Worm (Caenorhabditis elegans) whole organism, young adult: ENCODE measurements around the gene Y50E8A.5.

Source experiments
- bed-2 ChIP-seq: fragments of 200-800 bp; sonication (Bioruptor generic); IDR thresholded peaks from 2 replicates; pipeline ENCODE4 v1.3.6; 2022; ENCODE audit warnings: missing genetic modification reagents, missing genetic modification characterization, missing compliant biosample characterization
- efl-1 ChIP-seq: fragments of 150-350 bp; optimal IDR thresholded peaks from 2 replicates; lab custom pipeline; 2014; ENCODE audit warnings: missing biosample characterization, missing genetic modification reagents, missing genetic modification characterization
- mxl-1 ChIP-seq: sonication (generic microtip); optimal IDR thresholded peaks from 2 replicates; lab custom pipeline; 2016; ENCODE audit warnings: missing genetic modification characterization, missing compliant biosample characterization
- pha-4 ChIP-seq: fragments of 150-350 bp; sonication (generic microtip); optimal IDR thresholded peaks from 2 replicates; lab custom pipeline; 2014; ENCODE audit warnings: missing biosample characterization, missing genetic modification reagents, missing genetic modification characterization
- snpc-4 ChIP-seq, 5 experiments: fragments of 150-350 bp in 1 of 5; sonication (generic microtip) in 4 of 5; optimal IDR thresholded peaks; 2 replicates each; lab custom pipeline; 2014 to 2018; ENCODE audit warnings: missing genetic modification characterization in 5 of 5, missing biosample characterization in 3 of 5, antibody characterized with exemption in 2 of 5, mild to moderate bottlenecking in 2 of 5, missing compliant biosample characterization in 2 of 5, missing genotype in 2 of 5, moderate library complexity in 2 of 5, missing genetic modification reagents in 1 of 5
- ztf-28 ChIP-seq: fragments of 200-800 bp; sonication (Bioruptor generic); IDR thresholded peaks from 2 replicates; pipeline ENCODE4 v1.3.6; 2022; ENCODE audit warnings: missing genetic modification reagents, missing genetic modification characterization, missing compliant biosample characterization

ce11 chrV:14781130-14781529 is 44.4 kb upstream of the Y50E8A.5 start, which contains the start of gene Y50E8A.11:
- TF ChIP-seq efl-1 (GFP tag; lab: Kevin White, UChicago) = no peak
- TF ChIP-seq bed-2 (GFP tag; lab: Robert Waterston, UW) = no peak
- TF ChIP-seq snpc-4 (GFP tag; optimal IDR thresholded peaks at IDR 0.05; lab: Kevin White, UChicago) = no peak
- no peak for TF ChIP-seq snpc-4 (tag; optimal IDR thresholded peaks at IDR 0.05; lab: Kevin White, UChicago)
- TF ChIP-seq ztf-28 = no peak
- TF ChIP-seq pha-4 (tag; lab: Kevin White, UChicago) = no peak
- no peak for TF ChIP-seq mxl-1 (tag; lab: Kevin White, UChicago)
